Fruit fly (Drosophila melanogaster) whole organism, embryonic: ENCODE data around the gene yrt.
A peak's percentile ranks its signal among the peaks of the same experiment; 100 is the strongest.

ENCODE experiments used
- CG10147 ChIP-seq: fragments of 200-800 bp; sonication (Bioruptor generic); optimal IDR thresholded peaks from 2 replicates; lab custom pipeline; 2019; ENCODE audit warnings: missing biosample characterization, mild to moderate bottlenecking, missing genetic modification characterization, moderate library complexity
- CG1024 ChIP-seq: fragments of 200-800 bp; sonication (Bioruptor generic); IDR thresholded peaks from 2 replicates; pipeline ENCODE4 v1.3.6; 2022; ENCODE audit warnings: missing biosample characterization, missing genetic modification characterization
- CG11456 ChIP-seq: fragments of 200-800 bp; sonication (Bioruptor generic); IDR thresholded peaks from 3 replicates; pipeline ENCODE4 v1.3.6; 2022; ENCODE audit warnings: missing biosample characterization, missing genetic modification characterization
- CG13424 ChIP-seq: fragments of 200-800 bp; sonication (Bioruptor generic); optimal IDR thresholded peaks from 2 replicates; lab custom pipeline; 2019; ENCODE audit warnings: missing biosample characterization, mild to moderate bottlenecking, missing genetic modification characterization, moderate library complexity
- CG13624 ChIP-seq: fragments of 200-800 bp; sonication (Bioruptor generic); optimal IDR thresholded peaks from 2 replicates; lab custom pipeline; 2016; ENCODE audit warnings: missing biosample characterization, missing genetic modification characterization
- CG15601 ChIP-seq: fragments of 200-800 bp; sonication (Bioruptor generic); optimal IDR thresholded peaks from 3 replicates; lab custom pipeline; 2019; ENCODE audit warnings: missing biosample characterization, mild to moderate bottlenecking, missing genetic modification characterization, moderate library complexity
- CG17186 ChIP-seq: fragments of 200-800 bp; sonication (Bioruptor generic); optimal IDR thresholded peaks from 3 replicates; lab custom pipeline; 2017; ENCODE audit warnings: missing biosample characterization, missing genetic modification reagents, missing genetic modification characterization
- CG17912 ChIP-seq: fragments of 200-800 bp; sonication (Bioruptor generic); optimal IDR thresholded peaks from 2 replicates; lab custom pipeline; 2018; ENCODE audit warnings: missing biosample characterization, mild to moderate bottlenecking, missing genetic modification characterization
- CG1792 ChIP-seq: fragments of 200-800 bp; sonication (Bioruptor generic); optimal IDR thresholded peaks from 2 replicates; lab custom pipeline; 2016; ENCODE audit warnings: missing biosample characterization, missing genetic modification characterization
- CG2116 ChIP-seq: fragments of 200-800 bp; sonication (Bioruptor generic); optimal IDR thresholded peaks from 3 replicates; lab custom pipeline; 2018; ENCODE audit warnings: missing biosample characterization, mild to moderate bottlenecking, missing genetic modification characterization
- CG2199 ChIP-seq: fragments of 200-800 bp; sonication (Bioruptor generic); IDR thresholded peaks from 3 replicates; pipeline ENCODE4 v1.3.6; 2022; ENCODE audit warnings: missing biosample characterization, missing genetic modification characterization
- CG2712 ChIP-seq: fragments of 200-800 bp; optimal IDR thresholded peaks from 3 replicates; lab custom pipeline; 2019; ENCODE audit warnings: missing biosample characterization, mild to moderate bottlenecking, missing genetic modification characterization, moderate library complexity
- CG2875 ChIP-seq: fragments of 200-800 bp; sonication (Bioruptor generic); optimal IDR thresholded peaks from 2 replicates; lab custom pipeline; 2017; ENCODE audit warnings: missing biosample characterization, mild to moderate bottlenecking, missing genetic modification characterization, missing genetic modification reagents
- CG30020 ChIP-seq: fragments of 200-800 bp; optimal IDR thresholded peaks from 2 replicates; lab custom pipeline; 2019; ENCODE audit warnings: missing biosample characterization, mild to moderate bottlenecking, missing genetic modification characterization, moderate library complexity
- CG32532 ChIP-seq: fragments of 200-800 bp; sonication (Bioruptor generic); IDR thresholded peaks from 2 replicates; pipeline ENCODE4 v1.3.6; 2022; ENCODE audit warnings: missing biosample characterization, missing genetic modification characterization
- CG5180 ChIP-seq: fragments of 200-800 bp; sonication (Bioruptor generic); optimal IDR thresholded peaks from 3 replicates; lab custom pipeline; 2017; ENCODE audit warnings: missing biosample characterization, missing genetic modification characterization, mild to moderate bottlenecking, moderate library complexity, missing genetic modification reagents
- CG6683 ChIP-seq: fragments of 200-800 bp; sonication (Bioruptor generic); optimal IDR thresholded peaks from 2 replicates; lab custom pipeline; 2017; ENCODE audit warnings: missing biosample characterization, mild to moderate bottlenecking, missing genetic modification characterization, missing genetic modification reagents
- CG6813 ChIP-seq: fragments of 200-800 bp; sonication (Bioruptor generic); optimal IDR thresholded peaks from 2 replicates; lab custom pipeline; 2017; ENCODE audit warnings: missing biosample characterization, missing genetic modification characterization, mild to moderate bottlenecking, moderate library complexity, missing genetic modification reagents
- CG8359 ChIP-seq: fragments of 200-800 bp; sonication (Bioruptor generic); optimal IDR thresholded peaks from 2 replicates; lab custom pipeline; 2017; ENCODE audit warnings: missing biosample characterization, mild to moderate bottlenecking, missing genetic modification characterization, borderline replicate concordance
- Dp ChIP-seq: fragments of 200-800 bp; sonication (Bioruptor generic); optimal IDR thresholded peaks from 2 replicates; lab custom pipeline; 2018; ENCODE audit warnings: missing biosample characterization, mild to moderate bottlenecking, missing genetic modification characterization, moderate library complexity
- HLH3B ChIP-seq: fragments of 200-800 bp; sonication (Bioruptor generic); IDR thresholded peaks from 2 replicates; pipeline ENCODE4 v1.3.6; 2022; ENCODE audit warnings: missing biosample characterization, missing genetic modification characterization
- Max ChIP-seq: fragments of 200-800 bp; sonication (Bioruptor generic); optimal IDR thresholded peaks from 2 replicates; lab custom pipeline; 2016; ENCODE audit warnings: missing biosample characterization, mild to moderate bottlenecking, missing genetic modification characterization
- Mes4 ChIP-seq: fragments of 200-800 bp; sonication (Bioruptor generic); optimal IDR thresholded peaks from 2 replicates; lab custom pipeline; 2016; ENCODE audit warnings: missing biosample characterization, missing genetic modification characterization
- Mrtf ChIP-seq: fragments of 200-800 bp; sonication (Bioruptor generic); IDR thresholded peaks from 3 replicates; pipeline ENCODE4 v1.3.6; 2022; ENCODE audit warnings: missing biosample characterization, missing genetic modification characterization
- Nf-YA ChIP-seq: fragments of 200-800 bp; sonication (Bioruptor generic); IDR thresholded peaks from 2 replicates; pipeline ENCODE4 v1.3.6; 2022; ENCODE audit warnings: missing biosample characterization, missing genetic modification characterization
- Oaz ChIP-seq: fragments of 200-800 bp; sonication (Bioruptor generic); IDR thresholded peaks from 2 replicates; pipeline ENCODE4 v1.3.6; 2022; ENCODE audit warnings: missing biosample characterization, missing genetic modification characterization
- Pdp1 ChIP-seq, 2 experiments: fragments of 200-800 bp; sonication (Bioruptor generic); optimal IDR thresholded peaks; 3 replicates each; lab custom pipeline; 2016; ENCODE audit warnings: missing biosample characterization in 2 of 2, missing genetic modification characterization in 2 of 2, mild to moderate bottlenecking in 1 of 2, moderate library complexity in 1 of 2
- Poxn ChIP-seq: fragments of 200-800 bp; sonication (Bioruptor generic); IDR thresholded peaks from 2 replicates; pipeline ENCODE4 v1.3.6; 2022; ENCODE audit warnings: missing biosample characterization, missing genetic modification characterization
- Sry-β ChIP-seq: fragments of 200-800 bp; sonication (Bioruptor generic); optimal IDR thresholded peaks from 2 replicates; lab custom pipeline; 2018; ENCODE audit warnings: missing biosample characterization, mild to moderate bottlenecking, missing genetic modification characterization, moderate library complexity
- amos ChIP-seq: fragments of 200-800 bp; sonication (Bioruptor generic); IDR thresholded peaks from 2 replicates; pipeline ENCODE4 v1.3.6; 2022; ENCODE audit warnings: missing biosample characterization, missing genetic modification characterization; ENCODE audit not compliant: partially characterized antibody
- bab2 ChIP-seq: fragments of 200-800 bp; sonication (Bioruptor generic); optimal IDR thresholded peaks from 2 replicates; lab custom pipeline; 2016; ENCODE audit warnings: missing biosample characterization, missing genetic modification characterization
- chn ChIP-seq: fragments of 200-800 bp; sonication (Bioruptor generic); optimal IDR thresholded peaks from 2 replicates; lab custom pipeline; 2016; ENCODE audit warnings: missing biosample characterization, missing genetic modification characterization
- disco-r ChIP-seq: fragments of 200-800 bp; sonication (Bioruptor generic); optimal IDR thresholded peaks from 2 replicates; lab custom pipeline; 2016; ENCODE audit warnings: missing biosample characterization, missing genetic modification characterization
- dpn ChIP-seq, 2 experiments: fragments of 200-800 bp; sonication (Bioruptor generic); optimal IDR thresholded peaks; 3 replicates each; lab custom pipeline; 2016; ENCODE audit warnings: missing biosample characterization in 2 of 2, missing genetic modification characterization in 2 of 2
- fd102C ChIP-seq: fragments of 200-800 bp; sonication (Bioruptor generic); optimal IDR thresholded peaks from 2 replicates; lab custom pipeline; 2018; ENCODE audit warnings: missing biosample characterization, mild to moderate bottlenecking, missing genetic modification characterization, moderate library complexity
- gcm2 ChIP-seq: fragments of 200-800 bp; sonication (Bioruptor generic); optimal IDR thresholded peaks from 2 replicates; lab custom pipeline; 2016; ENCODE audit warnings: missing biosample characterization, missing genetic modification characterization
- gem ChIP-seq: fragments of 200-800 bp; sonication (Bioruptor generic); optimal IDR thresholded peaks from 2 replicates; lab custom pipeline; 2019; ENCODE audit warnings: missing biosample characterization, mild to moderate bottlenecking, missing genetic modification characterization, moderate library complexity
- gfzf ChIP-seq: fragments of 200-800 bp; sonication (Bioruptor generic); optimal IDR thresholded peaks from 2 replicates; lab custom pipeline; 2016; ENCODE audit warnings: missing biosample characterization, mild to moderate bottlenecking, missing genetic modification characterization, moderate library complexity
- h ChIP-seq: fragments of >200 bp; optimal IDR thresholded peaks from 2 replicates; lab custom pipeline; 2017
- inv ChIP-seq: fragments of 200-800 bp; sonication (Bioruptor generic); IDR thresholded peaks from 2 replicates; pipeline ENCODE4 v1.3.6; 2022; ENCODE audit warnings: missing biosample characterization, missing genetic modification characterization; ENCODE audit not compliant: partially characterized antibody
- klu ChIP-seq: fragments of 200-800 bp; sonication (Bioruptor generic); IDR thresholded peaks from 2 replicates; pipeline ENCODE4 v1.3.6; 2022; ENCODE audit warnings: missing biosample characterization, missing genetic modification characterization
- lilli ChIP-seq: fragments of 200-800 bp; sonication (Bioruptor generic); optimal IDR thresholded peaks from 3 replicates; lab custom pipeline; 2016; ENCODE audit warnings: missing biosample characterization, missing genetic modification characterization
- lola ChIP-seq, 3 experiments: fragments of >200 bp in 2 of 3; fragments of 200-800 bp in 1 of 3; sonication (Bioruptor generic) in 1 of 3; optimal IDR thresholded peaks; 2 replicates each; lab custom pipeline; 2017 to 2019; ENCODE audit warnings: missing biosample characterization in 3 of 3, missing genetic modification characterization in 3 of 3, mild to moderate bottlenecking in 1 of 3, moderate library complexity in 1 of 3
- mirr ChIP-seq: fragments of 200-800 bp; sonication (Bioruptor generic); optimal IDR thresholded peaks from 3 replicates; lab custom pipeline; 2018; ENCODE audit warnings: missing biosample characterization, mild to moderate bottlenecking, missing genetic modification characterization
- run ChIP-seq: fragments of 200-800 bp; sonication (Bioruptor generic); optimal IDR thresholded peaks from 3 replicates; lab custom pipeline; 2018; ENCODE audit warnings: missing biosample characterization, mild to moderate bottlenecking, missing genetic modification characterization
- schlank ChIP-seq: fragments of 200-800 bp; sonication (Bioruptor generic); optimal IDR thresholded peaks from 2 replicates; lab custom pipeline; 2018; ENCODE audit warnings: missing biosample characterization, mild to moderate bottlenecking, missing genetic modification characterization
- sens ChIP-seq: fragments of 200-800 bp; sonication (Bioruptor generic); peaks from one replicate; lab custom pipeline; 2016; ENCODE audit warnings: missing biosample characterization, missing genetic modification characterization
- seq ChIP-seq: fragments of 200-800 bp; sonication (Bioruptor generic); IDR thresholded peaks from 2 replicates; pipeline ENCODE4 v1.3.6; 2022; ENCODE audit warnings: missing biosample characterization, missing genetic modification characterization
- tgo ChIP-seq: fragments of 200-800 bp; sonication (Bioruptor generic); IDR thresholded peaks from 3 replicates; pipeline ENCODE4 v1.3.6; 2022; ENCODE audit warnings: missing biosample characterization, missing genetic modification characterization
- ttk ChIP-seq: fragments of 200-800 bp; sonication (Bioruptor generic); IDR thresholded peaks from 2 replicates; pipeline ENCODE4 v2.1.2; 2022; ENCODE audit warnings: missing biosample characterization, missing genetic modification characterization
- zen2 ChIP-seq: fragments of 200-800 bp; sonication (Bioruptor generic); IDR thresholded peaks from 3 replicates; pipeline ENCODE4 v1.3.6; 2022; ENCODE audit warnings: missing biosample characterization, missing genetic modification characterization; ENCODE audit not compliant: partially characterized antibody

Gene yrt

dm6 chr3R:13403032-13403459 is 31.7 kb downstream of the yrt start, which contains the start of gene Dpm3 (continued):
- TF ChIP-seq Nf-YA (GFP tag; lab: Robert Waterston, UW) (no peak), seq (GFP tag; lab: Robert Waterston, UW) (no peak), CG1792 (GFP tag; lab: Kevin White, UChicago) (no peak), Pdp1 (GFP tag; optimal IDR thresholded peaks at IDR 0.05; lab: Kevin White, UChicago) (peak in 1 of 2 experiments; percentile 57), CG17186 (GFP tag; lab: Kevin White, UChicago) (peak; percentile 10), lilli (peak; percentile 37), ttk (GFP tag; lab: Robert Waterston, UW) (no peak), CG13624 (peak; percentile 18), CG13424 (tag; lab: Kevin White, UChicago) (peak; percentile 27), amos (peak; percentile 85), CG2712 (tag; lab: Kevin White, UChicago) (peak; percentile 65), klu (GFP tag; lab: Robert Waterston, UW) (no peak), CG2875 (GFP tag; lab: Kevin White, UChicago) (no peak), CG6683 (GFP tag; lab: Kevin White, UChicago) (no peak), Oaz (GFP tag; lab: Robert Waterston, UW) (no peak), Mrtf (GFP tag; lab: Robert Waterston, UW) (no peak), CG10147 (peak; percentile 57), CG32532 (GFP tag; lab: Robert Waterston, UW) (peak; percentile 35; the same call in 1 of the 2 replicates), tgo (GFP tag; lab: Robert Waterston, UW) (no peak), CG8359 (no peak), CG2199 (GFP tag; lab: Robert Waterston, UW) (0 out of 3 replicates have a peak, but pooled peaks have one; percentile 68), gem (tag; lab: Kevin White, UChicago) (peak; percentile 37), lola (GFP tag; optimal IDR thresholded peaks at IDR 0.05; lab: Kevin White, UChicago) (no peak), dpn (GFP tag; optimal IDR thresholded peaks at IDR 0.05; lab: Kevin White, UChicago) (peak; percentile 56 to 65), HLH3B (GFP tag; lab: Robert Waterston, UW) (no peak), CG15601 (tag; lab: Kevin White, UChicago) (peak; percentile 60), fd102C (GFP tag; lab: Kevin White, UChicago) (no peak), zen2 (GFP tag; lab: Robert Waterston, UW) (peak; percentile 84), CG1024 (GFP tag; lab: Robert Waterston, UW) (no peak), run (no peak), CG6813 (GFP tag; lab: Kevin White, UChicago) (no peak), Dp (peak; percentile 97), CG11456 (GFP tag; lab: Robert Waterston, UW) (no peak), disco-r (GFP tag; lab: Kevin White, UChicago) (no peak), sens (GFP tag; lab: Kevin White, UChicago) (peak; percentile 86), h (no peak), gcm2 (GFP tag; lab: Kevin White, UChicago) (no peak), bab2 (GFP tag; lab: Kevin White, UChicago) (no peak), CG2116 (GFP tag; lab: Kevin White, UChicago) (peak; percentile 68), Poxn (GFP tag; lab: Robert Waterston, UW) (no peak), mirr (no peak), Mes4 (GFP tag; lab: Kevin White, UChicago) (no peak), Max (GFP tag; lab: Kevin White, UChicago) (no peak), Sry-β (peak; percentile 31), inv (peak; percentile 89), chn (GFP tag; lab: Kevin White, UChicago) (peak; percentile 15), CG5180 (GFP tag; lab: Kevin White, UChicago) (no peak), CG17912 (GFP tag; lab: Kevin White, UChicago) (peak; percentile 51), gfzf (GFP tag; lab: Kevin White, UChicago) (peak; percentile 65), schlank (tag; lab: Kevin White, UChicago) (no peak), CG30020 (tag; lab: Kevin White, UChicago) (peak; percentile 33)
